Worm (Caenorhabditis elegans) whole organism, young adult: ENCODE results near the gene C53A5.17.

ENCODE experiments used
- F37B4.10 ChIP-seq: fragments of 200-800 bp; sonication (Bioruptor generic); IDR thresholded peaks from 2 replicates; pipeline ENCODE4 v1.3.6; 2022; ENCODE audit warnings: missing genetic modification characterization, missing compliant biosample characterization
- F39B2.1 ChIP-seq: fragments of 200-800 bp; sonication (Bioruptor generic); IDR thresholded peaks from 2 replicates; pipeline ENCODE4 v1.3.6; 2022; ENCODE audit warnings: missing genetic modification reagents, missing genetic modification characterization, missing compliant biosample characterization
- T07F8.4 ChIP-seq: sonication (generic microtip); optimal IDR thresholded peaks from 2 replicates; lab custom pipeline; 2016; ENCODE audit warnings: mild to moderate bottlenecking, missing genetic modification characterization, moderate library complexity, missing compliant biosample characterization
- Y79H2A.3 ChIP-seq: fragments of 200-800 bp; sonication (Bioruptor generic); conservative IDR thresholded peaks from 2 replicates; pipeline ENCODE4 v1.3.6; 2022; ENCODE audit warnings: missing genetic modification reagents, missing genetic modification characterization, missing compliant biosample characterization
- aptf-2 ChIP-seq: fragments of 200-800 bp; sonication (Bioruptor generic); conservative IDR thresholded peaks from 2 replicates; pipeline ENCODE4 v1.3.6; 2022; ENCODE audit warnings: missing genetic modification reagents, missing genetic modification characterization, missing compliant biosample characterization
- aptf-3 ChIP-seq: fragments of 200-800 bp; sonication (Bioruptor generic); IDR thresholded peaks from 2 replicates; pipeline ENCODE4 v1.3.6; 2022; ENCODE audit warnings: missing genetic modification characterization, missing compliant biosample characterization
- athp-1 ChIP-seq: sonication (generic microtip); optimal IDR thresholded peaks from 2 replicates; lab custom pipeline; 2017; ENCODE audit warnings: mild to moderate bottlenecking, missing genetic modification characterization, missing compliant biosample characterization
- attf-5 ChIP-seq: fragments of 200-800 bp; sonication (Bioruptor generic); optimal IDR thresholded peaks from 2 replicates; lab custom pipeline; 2018; ENCODE audit warnings: mild to moderate bottlenecking, missing genetic modification characterization, missing compliant biosample characterization
- cebp-1 ChIP-seq, 2 experiments: fragments of 200-800 bp in 1 of 2; sonication (Bioruptor generic) in 1 of 2; sonication (generic microtip) in 1 of 2; IDR thresholded peaks in 1 of 2; optimal IDR thresholded peaks in 1 of 2; 2 replicates each; pipeline versions ENCODE4 v1.3.6 to Lab custom; 2017 to 2022; ENCODE audit warnings: missing compliant biosample characterization in 2 of 2, missing genetic modification characterization in 2 of 2, mild to moderate bottlenecking in 1 of 2, missing genetic modification reagents in 1 of 2, moderate library complexity in 1 of 2
- ceh-100 ChIP-seq: fragments of 200-800 bp; sonication (Bioruptor generic); IDR thresholded peaks from 2 replicates; pipeline ENCODE4 v1.3.6; 2022; ENCODE audit warnings: missing genetic modification reagents, missing genetic modification characterization, missing compliant biosample characterization
- ceh-40 ChIP-seq: fragments of 200-800 bp; sonication (Bioruptor generic); IDR thresholded peaks from 2 replicates; pipeline ENCODE4 v1.3.6; 2022; ENCODE audit warnings: missing genetic modification characterization, missing compliant biosample characterization
- chd-7 ChIP-seq: sonication (generic microtip); optimal IDR thresholded peaks from 2 replicates; lab custom pipeline; 2016; ENCODE audit warnings: mild to moderate bottlenecking, missing genetic modification characterization, moderate library complexity, missing compliant biosample characterization
- dox-1 ChIP-seq: fragments of 200-800 bp; sonication (Bioruptor generic); IDR thresholded peaks from 2 replicates; pipeline ENCODE4 v1.3.6; 2022; ENCODE audit warnings: missing genetic modification reagents, missing genetic modification characterization, missing compliant biosample characterization
- dpff-1 ChIP-seq: sonication (generic microtip); optimal IDR thresholded peaks from 2 replicates; lab custom pipeline; 2017; ENCODE audit warnings: mild to moderate bottlenecking, missing genetic modification characterization, missing compliant biosample characterization
- efl-1 ChIP-seq: fragments of 150-350 bp; optimal IDR thresholded peaks from 2 replicates; lab custom pipeline; 2014; ENCODE audit warnings: missing biosample characterization, missing genetic modification reagents, missing genetic modification characterization
- egrh-3 ChIP-seq: fragments of 200-800 bp; sonication (Bioruptor generic); IDR thresholded peaks from 2 replicates; pipeline ENCODE4 v1.3.6; 2022; ENCODE audit warnings: missing genetic modification reagents, missing genetic modification characterization, missing compliant biosample characterization
- fkh-3 ChIP-seq: sonication (generic microtip); optimal IDR thresholded peaks from 2 replicates; lab custom pipeline; 2016; ENCODE audit warnings: mild to moderate bottlenecking, missing genetic modification characterization, missing compliant biosample characterization
- hmg-1.2 ChIP-seq: fragments of 200-800 bp; sonication (Bioruptor generic); IDR thresholded peaks from 2 replicates; pipeline ENCODE4 v1.3.6; 2022; ENCODE audit warnings: missing genetic modification reagents, missing genetic modification characterization, missing compliant biosample characterization
- lsl-1 ChIP-seq: fragments of 200-800 bp; sonication (Bioruptor generic); optimal IDR thresholded peaks from 2 replicates; lab custom pipeline; 2018; ENCODE audit warnings: mild to moderate bottlenecking, missing genetic modification characterization, moderate library complexity, missing compliant biosample characterization
- madf-8 ChIP-seq: fragments of 200-800 bp; sonication (Bioruptor generic); conservative IDR thresholded peaks from 2 replicates; pipeline ENCODE4 v1.3.6; 2022; ENCODE audit warnings: missing genetic modification reagents, missing genetic modification characterization, missing compliant biosample characterization
- mcd-1 ChIP-seq: fragments of 200-800 bp; sonication (Bioruptor generic); IDR thresholded peaks from 2 replicates; pipeline ENCODE4 v1.3.6; 2022; ENCODE audit warnings: missing genetic modification reagents, missing genetic modification characterization, missing compliant biosample characterization
- mes-4 ChIP-seq: sonication (generic microtip); optimal IDR thresholded peaks from 2 replicates; lab custom pipeline; 2016; ENCODE audit warnings: missing genotype, missing genetic modification characterization, missing compliant biosample characterization
- nfya-2 ChIP-seq: fragments of 200-800 bp; sonication (Bioruptor generic); IDR thresholded peaks from 2 replicates; pipeline ENCODE4 v1.3.6; 2022; ENCODE audit warnings: missing genetic modification reagents, missing genetic modification characterization, missing compliant biosample characterization
- nhr-80 ChIP-seq: sonication (generic microtip); optimal IDR thresholded peaks from 2 replicates; lab custom pipeline; 2016; ENCODE audit warnings: missing genetic modification characterization, missing compliant biosample characterization
- rcor-1 ChIP-seq: fragments of 200-800 bp; sonication (Bioruptor generic); IDR thresholded peaks from 2 replicates; pipeline ENCODE4 v1.3.6; 2022; ENCODE audit warnings: missing genetic modification reagents, missing genetic modification characterization, missing compliant biosample characterization
- sea-2 ChIP-seq: fragments of 200-800 bp; sonication (Bioruptor generic); IDR thresholded peaks from 2 replicates; pipeline ENCODE4 v1.3.6; 2022; ENCODE audit warnings: missing genetic modification characterization, missing compliant biosample characterization
- snpc-1.3 ChIP-seq: sonication (generic microtip); optimal IDR thresholded peaks from 2 replicates; lab custom pipeline; 2017; ENCODE audit warnings: missing genetic modification characterization, mild to moderate bottlenecking, missing compliant biosample characterization, antibody characterized with exemption, moderate library complexity, missing genotype, missing genetic modification reagents; ENCODE audit not compliant: insufficient read depth
- snpc-3.4 ChIP-seq: sonication (generic microtip); optimal IDR thresholded peaks from 2 replicates; lab custom pipeline; 2017; ENCODE audit warnings: missing genetic modification characterization, mild to moderate bottlenecking, missing compliant biosample characterization, antibody characterized with exemption, moderate library complexity, missing genotype, missing genetic modification reagents
- sptf-2 ChIP-seq: fragments of 200-800 bp; sonication (Bioruptor generic); optimal IDR thresholded peaks from 2 replicates; lab custom pipeline; 2018; ENCODE audit warnings: mild to moderate bottlenecking, missing genetic modification characterization, missing compliant biosample characterization
- unc-130 ChIP-seq: sonication (generic microtip); optimal IDR thresholded peaks from 2 replicates; lab custom pipeline; 2016; ENCODE audit warnings: missing genetic modification reagents, missing genetic modification characterization, missing compliant biosample characterization
- zfh-2 ChIP-seq: fragments of 200-800 bp; sonication (Bioruptor generic); conservative IDR thresholded peaks from 2 replicates; pipeline ENCODE4 v1.3.6; 2022; ENCODE audit warnings: missing genetic modification reagents, missing genetic modification characterization, missing compliant biosample characterization
- ztf-3 ChIP-seq: fragments of 200-800 bp; sonication (Bioruptor generic); optimal IDR thresholded peaks from 2 replicates; lab custom pipeline; 2018; ENCODE audit warnings: mild to moderate bottlenecking, missing genetic modification characterization, missing compliant biosample characterization

Gene C53A5.17

ce11 chrV:14505745-14506214 lies 15.1 kb downstream of the C53A5.17 start (continued):
- no peak for TF ChIP-seq lsl-1 (GFP tag; lab: Kevin White, UChicago)
- TF ChIP-seq, all 124 proteins: peak for 5

ce11 chrV:14504774-14505173 lies 16.1 kb downstream of the C53A5.17 start:
- TF ChIP-seq mes-4 = no peak
- peak; percentile 43 for TF ChIP-seq nhr-80 (tag; lab: Kevin White, UChicago)
- 0 out of 2 replicates have a peak, but pooled peaks have one; percentile 15 for TF ChIP-seq dox-1 (GFP tag; lab: Robert Waterston, UW)
- no peak for TF ChIP-seq unc-130
- TF ChIP-seq zfh-2 = peak; percentile 37; the same call in 1 of the 2 replicates
- TF ChIP-seq, all 124 proteins: peak for 3

DNA sequence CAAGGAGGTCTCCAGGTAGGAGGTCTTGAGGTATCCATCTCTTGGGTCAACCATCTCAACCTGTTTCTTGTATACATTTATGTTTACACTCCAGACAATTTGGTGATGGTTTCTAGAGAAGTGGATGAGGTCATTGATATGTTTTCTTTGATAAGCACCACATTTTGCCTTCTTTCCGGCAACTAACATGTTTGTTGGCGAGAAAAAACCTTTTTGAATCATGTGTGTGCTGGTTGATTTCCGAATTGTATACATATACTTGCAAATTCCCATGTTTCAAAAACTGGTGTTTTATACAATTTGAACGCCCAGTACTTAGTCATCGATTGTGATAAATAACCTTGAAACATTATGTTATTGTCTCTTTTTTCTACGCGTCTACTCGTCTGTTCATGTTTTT lies 16.8 kb downstream of the C53A5.17 start:
- no peak for TF ChIP-seq aptf-2
- no peak for TF ChIP-seq sea-2 (GFP tag; lab: Robert Waterston, UW)
- no peak for TF ChIP-seq mcd-1 (GFP tag; lab: Robert Waterston, UW)
- no peak for TF ChIP-seq nfya-2 (GFP tag; lab: Robert Waterston, UW)

DNA sequence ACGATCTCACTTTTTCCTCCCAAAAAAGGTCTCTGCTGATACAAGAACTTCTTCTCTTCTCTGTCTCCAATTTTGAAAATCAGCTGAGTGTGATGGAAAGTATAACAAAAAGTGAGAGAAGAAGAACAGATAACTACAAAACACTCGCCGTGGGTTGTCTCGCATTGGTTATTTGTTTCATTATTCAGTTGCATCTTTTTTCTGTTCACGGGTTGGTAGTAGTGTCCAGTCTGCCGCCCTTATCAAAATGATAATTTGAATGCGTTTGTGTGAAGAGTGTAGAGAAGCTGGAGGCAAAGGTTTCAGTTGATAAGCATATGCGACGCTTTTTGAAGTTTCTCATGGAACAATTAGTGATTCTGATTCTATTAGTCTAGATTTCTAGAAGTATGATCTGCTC lies 17.8 kb downstream of the C53A5.17 start:
- no peak for TF ChIP-seq egrh-3 (GFP tag; lab: Robert Waterston, UW)
- TF ChIP-seq F37B4.10 (GFP tag; lab: Robert Waterston, UW) = no peak
- TF ChIP-seq zfh-2 = no peak
- TF ChIP-seq ztf-3 = no peak
- TF ChIP-seq F39B2.1 (GFP tag; lab: Robert Waterston, UW) = no peak
- TF ChIP-seq snpc-1.3 (tag; lab: Kevin White, UChicago) = no peak
- TF ChIP-seq athp-1 (tag; lab: Kevin White, UChicago) = no peak
- TF ChIP-seq fkh-3 (tag; lab: Kevin White, UChicago) = no peak
- no peak for TF ChIP-seq rcor-1
- no peak for TF ChIP-seq chd-7 (tag; lab: Kevin White, UChicago)
- TF ChIP-seq dpff-1 = no peak
- TF ChIP-seq nhr-80 (tag; lab: Kevin White, UChicago) = peak; percentile 91
- TF ChIP-seq lsl-1 (GFP tag; lab: Kevin White, UChicago) = no peak
- no peak for TF ChIP-seq nfya-2 (GFP tag; lab: Robert Waterston, UW)
- TF ChIP-seq attf-5 = no peak
- TF ChIP-seq ceh-100 (GFP tag; lab: Robert Waterston, UW) = no peak
- TF ChIP-seq cebp-1 (GFP tag; IDR thresholded peaks at IDR 0.05; lab: Robert Waterston, UW) = no peak
- TF ChIP-seq cebp-1 (tag; optimal IDR thresholded peaks at IDR 0.05; lab: Kevin White, UChicago) = peak; percentile 37
- 0 out of 2 replicates have a peak, but pooled peaks have one; percentile 43 for TF ChIP-seq dox-1 (GFP tag; lab: Robert Waterston, UW)
- TF ChIP-seq, all 124 proteins: peak for 3

- TF ChIP-seq Y79H2A.3 (GFP tag; lab: Robert Waterston, UW) = no peak
- TF ChIP-seq F37B4.10 (GFP tag; lab: Robert Waterston, UW) = 0 out of 2 replicates have a peak, but pooled peaks have one; percentile 40
- no peak for TF ChIP-seq ceh-100 (GFP tag; lab: Robert Waterston, UW)
Measured at ce11 chrV:14501136-14501535, 19.8 kb downstream of the C53A5.17 start, which contains the start of gene R02D5.24. Gene R02D5.24, plus strand, starts transcription at chrV:14501340.

- TF ChIP-seq madf-8 = no peak
- TF ChIP-seq snpc-3.4 (tag; lab: Kevin White, UChicago) = no peak
- TF ChIP-seq sptf-2 = no peak
- no peak for TF ChIP-seq T07F8.4 (tag; lab: Kevin White, UChicago)
- no peak for TF ChIP-seq dpff-1
- no peak for TF ChIP-seq nhr-80 (tag; lab: Kevin White, UChicago)
- TF ChIP-seq ceh-40 (GFP tag; lab: Robert Waterston, UW) = no peak
- TF ChIP-seq hmg-1.2 = peak; percentile 71
- TF ChIP-seq aptf-3 (GFP tag; lab: Robert Waterston, UW) = no peak
- TF ChIP-seq efl-1 (GFP tag; lab: Kevin White, UChicago) = peak; percentile 14
Measured at ce11 chrV:14500554-14500953, 20.3 kb downstream of the C53A5.17 start.
